Fruit fly (Drosophila melanogaster) whole organism, embryonic: ENCODE data around the gene Noc3.

Source experiments
- Asciz ChIP-seq: fragments of 200-800 bp; sonication (Bioruptor generic); optimal IDR thresholded peaks from 2 replicates; lab custom pipeline; 2017; ENCODE audit warnings: missing biosample characterization, mild to moderate bottlenecking, missing genetic modification characterization, missing genetic modification reagents
- Atf3 ChIP-seq: fragments of 200-800 bp; sonication (Bioruptor generic); optimal IDR thresholded peaks from 3 replicates; lab custom pipeline; 2016; ENCODE audit warnings: missing biosample characterization, missing genetic modification characterization
- B-H2 ChIP-seq: fragments of 200-800 bp; sonication (Bioruptor generic); optimal IDR thresholded peaks from 2 replicates; lab custom pipeline; 2018; ENCODE audit warnings: missing biosample characterization, mild to moderate bottlenecking, missing genetic modification characterization
- BtbVII ChIP-seq: fragments of 200-800 bp; sonication (Bioruptor generic); optimal IDR thresholded peaks from 3 replicates; lab custom pipeline; 2017; ENCODE audit warnings: missing biosample characterization, mild to moderate bottlenecking, missing genetic modification characterization
- CG10147 ChIP-seq: fragments of 200-800 bp; sonication (Bioruptor generic); optimal IDR thresholded peaks from 2 replicates; lab custom pipeline; 2019; ENCODE audit warnings: missing biosample characterization, mild to moderate bottlenecking, missing genetic modification characterization, moderate library complexity
- CG13296 ChIP-seq: fragments of 200-800 bp; sonication (Bioruptor generic); optimal IDR thresholded peaks from 3 replicates; lab custom pipeline; 2018; ENCODE audit warnings: missing biosample characterization, mild to moderate bottlenecking, missing genetic modification characterization
- CG17328 ChIP-seq: fragments of 200-800 bp; sonication (Bioruptor generic); IDR thresholded peaks from 2 replicates; pipeline ENCODE4 v1.3.6; 2022; ENCODE audit warnings: missing biosample characterization, missing genetic modification characterization
- CG1832 ChIP-seq: fragments of 200-800 bp; sonication (Bioruptor generic); optimal IDR thresholded peaks from 2 replicates; lab custom pipeline; 2017; ENCODE audit warnings: missing biosample characterization, mild to moderate bottlenecking, missing genetic modification characterization, inconsistent platforms
- CG31365 ChIP-seq: fragments of 200-800 bp; sonication (Bioruptor generic); optimal IDR thresholded peaks from 2 replicates; lab custom pipeline; 2018; ENCODE audit warnings: missing biosample characterization, mild to moderate bottlenecking, missing genetic modification characterization
- CG4820 ChIP-seq: fragments of 200-800 bp; sonication (Bioruptor generic); optimal IDR thresholded peaks from 3 replicates; lab custom pipeline; 2016; ENCODE audit warnings: missing biosample characterization, missing genetic modification characterization
- CG6654 ChIP-seq: fragments of 200-800 bp; sonication (Bioruptor generic); optimal IDR thresholded peaks from 2 replicates; lab custom pipeline; 2017; ENCODE audit warnings: missing biosample characterization, mild to moderate bottlenecking, missing genetic modification characterization
- CG9797 ChIP-seq: fragments of 200-800 bp; sonication (Bioruptor generic); optimal IDR thresholded peaks from 3 replicates; lab custom pipeline; 2018; ENCODE audit warnings: missing biosample characterization, mild to moderate bottlenecking, missing genetic modification characterization
- Fer1 ChIP-seq: fragments of 200-800 bp; sonication (Bioruptor generic); optimal IDR thresholded peaks from 2 replicates; lab custom pipeline; 2017; ENCODE audit warnings: missing biosample characterization, mild to moderate bottlenecking, missing genetic modification characterization
- Hey ChIP-seq: fragments of 200-800 bp; sonication (Bioruptor generic); optimal IDR thresholded peaks from 3 replicates; lab custom pipeline; 2018; ENCODE audit warnings: missing biosample characterization, mild to moderate bottlenecking, missing genetic modification characterization
- Hmr ChIP-seq: fragments of 200-800 bp; sonication (Bioruptor generic); optimal IDR thresholded peaks from 3 replicates; lab custom pipeline; 2017; ENCODE audit warnings: mild to moderate bottlenecking, missing biosample characterization, missing genetic modification reagents, missing genetic modification characterization
- Mad ChIP-seq: fragments of 200-800 bp; sonication (Bioruptor generic); optimal IDR thresholded peaks from 2 replicates; lab custom pipeline; 2016; ENCODE audit warnings: missing biosample characterization, missing genetic modification characterization
- Poxn ChIP-seq: fragments of 200-800 bp; sonication (Bioruptor generic); IDR thresholded peaks from 2 replicates; pipeline ENCODE4 v1.3.6; 2022; ENCODE audit warnings: missing biosample characterization, missing genetic modification characterization
- Stat92E ChIP-seq, 3 experiments: fragments of >200 bp in 2 of 3; fragments of 200-800 bp in 1 of 3; sonication (Bioruptor generic) in 1 of 3; optimal IDR thresholded peaks; 2 replicates each; lab custom pipeline; 2017 to 2019; ENCODE audit warnings: missing biosample characterization in 3 of 3, missing genetic modification characterization in 3 of 3, mild to moderate bottlenecking in 1 of 3, moderate library complexity in 1 of 3
- ac ChIP-seq: fragments of 200-800 bp; sonication (Bioruptor generic); optimal IDR thresholded peaks from 3 replicates; lab custom pipeline; 2017; ENCODE audit warnings: missing biosample characterization, mild to moderate bottlenecking, missing genetic modification characterization
- bcd ChIP-seq: fragments of 200-800 bp; sonication (Bioruptor generic); optimal IDR thresholded peaks from 2 replicates; lab custom pipeline; 2017; ENCODE audit warnings: missing biosample characterization, mild to moderate bottlenecking, missing genetic modification characterization
- caup ChIP-seq: fragments of 200-800 bp; sonication (Bioruptor generic); optimal IDR thresholded peaks from 3 replicates; lab custom pipeline; 2017; ENCODE audit warnings: missing biosample characterization, mild to moderate bottlenecking, missing genetic modification characterization, moderate library complexity; ENCODE audit not compliant: severe bottlenecking
- chif ChIP-seq, 2 experiments: fragments of 200-800 bp; sonication (Bioruptor generic); optimal IDR thresholded peaks; 3 replicates each; lab custom pipeline; 2016; ENCODE audit warnings: missing biosample characterization in 2 of 2, missing genetic modification characterization in 2 of 2
- cwo ChIP-seq: fragments of 200-800 bp; sonication (Bioruptor generic); optimal IDR thresholded peaks from 3 replicates; lab custom pipeline; 2017; ENCODE audit warnings: missing biosample characterization, missing genetic modification characterization, mild to moderate bottlenecking, moderate library complexity, missing genetic modification reagents
- dm ChIP-seq: fragments of 200-800 bp; sonication (Bioruptor generic); optimal IDR thresholded peaks from 3 replicates; lab custom pipeline; 2016; ENCODE audit warnings: missing biosample characterization, missing genetic modification characterization
- esg ChIP-seq: fragments of 200-800 bp; sonication (Bioruptor generic); conservative IDR thresholded peaks from 2 replicates; pipeline ENCODE4 v1.3.6; 2022; ENCODE audit warnings: missing biosample characterization, missing genetic modification characterization
- ewg ChIP-seq: fragments of 200-800 bp; sonication (Bioruptor generic); optimal IDR thresholded peaks from 3 replicates; lab custom pipeline; 2017; ENCODE audit warnings: mild to moderate bottlenecking, missing biosample characterization, missing genetic modification reagents, missing genetic modification characterization
- exex ChIP-seq: fragments of 200-800 bp; sonication (Bioruptor generic); optimal IDR thresholded peaks from 4 replicates; lab custom pipeline; 2018; ENCODE audit warnings: missing biosample characterization, mild to moderate bottlenecking, missing genetic modification characterization, moderate library complexity
- fd102C ChIP-seq: fragments of 200-800 bp; sonication (Bioruptor generic); optimal IDR thresholded peaks from 2 replicates; lab custom pipeline; 2018; ENCODE audit warnings: missing biosample characterization, mild to moderate bottlenecking, missing genetic modification characterization, moderate library complexity
- fd3F ChIP-seq: fragments of 200-800 bp; sonication (Bioruptor generic); optimal IDR thresholded peaks from 2 replicates; lab custom pipeline; 2018; ENCODE audit warnings: missing biosample characterization, mild to moderate bottlenecking, missing genetic modification characterization, moderate library complexity
- grn ChIP-seq: fragments of 200-800 bp; sonication (Bioruptor generic); optimal IDR thresholded peaks from 3 replicates; lab custom pipeline; 2017; ENCODE audit warnings: missing biosample characterization, missing genetic modification characterization
- h ChIP-seq: fragments of >200 bp; optimal IDR thresholded peaks from 2 replicates; lab custom pipeline; 2017
- insv ChIP-seq, 2 experiments: fragments of 200-800 bp; sonication (Bioruptor generic); optimal IDR thresholded peaks; 3 replicates each; lab custom pipeline; 2016 to 2018; ENCODE audit warnings: missing biosample characterization in 2 of 2, missing genetic modification characterization in 2 of 2
- mirr ChIP-seq: fragments of 200-800 bp; sonication (Bioruptor generic); optimal IDR thresholded peaks from 3 replicates; lab custom pipeline; 2018; ENCODE audit warnings: missing biosample characterization, mild to moderate bottlenecking, missing genetic modification characterization
- nerfin-2 ChIP-seq: fragments of 200-800 bp; sonication (Bioruptor generic); IDR thresholded peaks from 2 replicates; pipeline ENCODE4 v1.3.6; 2022; ENCODE audit warnings: missing biosample characterization, missing genetic modification characterization; ENCODE audit not compliant: partially characterized antibody
- onecut ChIP-seq: fragments of 200-800 bp; sonication (Bioruptor generic); IDR thresholded peaks from 2 replicates; pipeline ENCODE4 v1.3.6; 2022; ENCODE audit warnings: missing biosample characterization, missing genetic modification characterization
- prd ChIP-seq, 3 experiments: fragments of >200 bp in 2 of 3; fragments of 200-800 bp in 1 of 3; sonication (Bioruptor generic) in 1 of 3; optimal IDR thresholded peaks in 2 of 3; IDR thresholded peaks in 1 of 3; 2 replicates in 2 of 3; 3 replicates in 1 of 3; pipeline versions ENCODE4 v1.3.6 to Lab custom; 2017 to 2022; ENCODE audit warnings: missing biosample characterization in 1 of 3, missing genetic modification characterization in 1 of 3
- ranshi ChIP-seq: fragments of 200-800 bp; sonication (Bioruptor generic); IDR thresholded peaks from 2 replicates; pipeline ENCODE4 v1.3.6; 2022; ENCODE audit warnings: missing biosample characterization, missing genetic modification characterization
- sc ChIP-seq, 3 experiments: fragments of >200 bp in 2 of 3; fragments of 200-800 bp in 1 of 3; sonication (Bioruptor generic) in 1 of 3; optimal IDR thresholded peaks; 2 replicates in 2 of 3; 3 replicates in 1 of 3; lab custom pipeline; 2017; ENCODE audit warnings: mild to moderate bottlenecking in 1 of 3, missing biosample characterization in 1 of 3, missing genetic modification characterization in 1 of 3, missing genetic modification reagents in 1 of 3
- schlank ChIP-seq: fragments of 200-800 bp; sonication (Bioruptor generic); optimal IDR thresholded peaks from 2 replicates; lab custom pipeline; 2018; ENCODE audit warnings: missing biosample characterization, mild to moderate bottlenecking, missing genetic modification characterization
- sob ChIP-seq: fragments of 200-800 bp; sonication (Bioruptor generic); IDR thresholded peaks from 2 replicates; pipeline ENCODE4 v1.3.6; 2022; ENCODE audit warnings: missing biosample characterization, missing genetic modification characterization
- ssp ChIP-seq: fragments of 200-800 bp; sonication (Bioruptor generic); IDR thresholded peaks from 2 replicates; pipeline ENCODE4 v1.3.6; 2022; ENCODE audit warnings: missing biosample characterization, missing genetic modification characterization
- sug ChIP-seq: fragments of 200-800 bp; optimal IDR thresholded peaks from 2 replicates; lab custom pipeline; 2019; ENCODE audit warnings: missing biosample characterization, mild to moderate bottlenecking, missing genetic modification characterization, moderate library complexity
- toy ChIP-seq: fragments of 200-800 bp; sonication (Bioruptor generic); IDR thresholded peaks from 2 replicates; pipeline ENCODE4 v1.3.6; 2022; ENCODE audit warnings: missing biosample characterization, missing genetic modification characterization
- trem ChIP-seq: fragments of 200-800 bp; optimal IDR thresholded peaks from 3 replicates; lab custom pipeline; 2019; ENCODE audit warnings: missing biosample characterization, mild to moderate bottlenecking, missing genetic modification characterization, moderate library complexity
- vfl ChIP-seq: fragments of 200-800 bp; sonication (Bioruptor generic); optimal IDR thresholded peaks from 2 replicates; lab custom pipeline; 2016; ENCODE audit warnings: missing biosample characterization, missing genetic modification characterization
- zf30C ChIP-seq: fragments of 200-800 bp; sonication (Bioruptor generic); optimal IDR thresholded peaks from 3 replicates; lab custom pipeline; 2018; ENCODE audit warnings: missing biosample characterization, mild to moderate bottlenecking, missing genetic modification characterization

The Noc3 gene

DNA sequence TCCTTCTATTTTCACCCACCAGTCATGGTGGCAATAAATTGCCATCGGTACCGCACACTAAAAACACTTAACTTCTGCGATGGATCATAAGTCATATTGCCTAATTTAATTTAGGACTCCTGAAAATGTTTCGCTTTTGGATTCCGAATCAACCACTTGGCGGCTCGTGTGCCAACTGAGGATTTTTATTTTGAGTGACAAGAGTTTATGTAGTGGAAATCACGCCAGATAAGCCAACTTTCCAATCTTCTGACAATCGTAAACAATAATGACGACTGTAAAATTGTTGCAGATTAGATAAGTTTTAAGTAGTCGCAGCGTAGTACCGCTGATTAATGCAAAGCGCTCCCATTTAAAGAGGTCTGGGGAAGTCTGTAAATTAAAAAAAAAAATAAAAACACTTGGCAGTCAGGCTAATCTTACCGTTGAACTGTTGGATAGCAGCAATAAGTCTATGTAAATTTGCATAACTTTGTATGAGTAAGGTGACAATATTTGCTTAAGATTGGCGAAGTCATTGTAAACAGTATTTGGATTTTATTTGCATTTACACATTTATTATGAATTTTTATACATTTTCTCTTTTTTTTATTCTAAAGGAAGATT, 29.7 kb downstream of the Noc3 start, which contains the start of gene CG14606 (continued):
- no peak for TF ChIP-seq CG10147
- TF ChIP-seq CG13296 (GFP tag; lab: Kevin White, UChicago) = peak; percentile 58
- TF ChIP-seq Fer1 (GFP tag; lab: Kevin White, UChicago) = no peak
- no peak for TF ChIP-seq vfl
- TF ChIP-seq toy (GFP tag; lab: Robert Waterston, UW) = no peak
- TF ChIP-seq cwo (GFP tag; lab: Kevin White, UChicago) = peak; percentile 21
- TF ChIP-seq Stat92E (GFP tag; optimal IDR thresholded peaks at IDR 0.05; lab: Kevin White, UChicago) = no peak
- no peak for TF ChIP-seq ac (GFP tag; lab: Kevin White, UChicago)
- no peak for TF ChIP-seq trem (tag; lab: Kevin White, UChicago)
- peak; percentile 73 for TF ChIP-seq Hey (tag; lab: Kevin White, UChicago)
- no peak for TF ChIP-seq h (lab: Kevin White, UChicago)
- TF ChIP-seq caup (GFP tag; lab: Kevin White, UChicago) = peak; percentile 7
- peak; percentile 36 for TF ChIP-seq schlank
- TF ChIP-seq CG9797 (GFP tag; lab: Kevin White, UChicago) = no peak
- peak; percentile 41 for TF ChIP-seq sug (tag; lab: Kevin White, UChicago)
- no peak for TF ChIP-seq nerfin-2 (GFP tag; lab: Robert Waterston, UW)
- no peak for TF ChIP-seq ranshi (GFP tag; lab: Robert Waterston, UW)
- no peak for TF ChIP-seq Atf3
- TF ChIP-seq mirr (GFP tag; lab: Kevin White, UChicago) = peak; percentile 37
- no peak for TF ChIP-seq zf30C (GFP tag; lab: Kevin White, UChicago)
- no peak for TF ChIP-seq CG6654 (GFP tag; lab: Kevin White, UChicago)
- no peak for TF ChIP-seq CG1832 (GFP tag; lab: Kevin White, UChicago)
- TF ChIP-seq B-H2 (GFP tag; lab: Kevin White, UChicago) = peak; percentile 21
- no peak for TF ChIP-seq chif (GFP tag; optimal IDR thresholded peaks at IDR 0.05; lab: Kevin White, UChicago)
- TF ChIP-seq BtbVII = peak; percentile 21
- no peak for TF ChIP-seq sc (optimal IDR thresholded peaks at IDR 0.05; lab: Kevin White, UChicago)
- TF ChIP-seq sc (GFP tag; optimal IDR thresholded peaks at IDR 0.05; lab: Kevin White, UChicago) = no peak
- TF ChIP-seq esg (GFP tag; lab: Robert Waterston, UW) = no peak
- peak; percentile 33 for TF ChIP-seq fd3F (GFP tag; lab: Kevin White, UChicago)
- no peak for TF ChIP-seq CG17328 (GFP tag; lab: Robert Waterston, UW)
- no peak for TF ChIP-seq prd (optimal IDR thresholded peaks at IDR 0.05; lab: Kevin White, UChicago)
- TF ChIP-seq prd (GFP tag; IDR thresholded peaks at IDR 0.05; lab: Robert Waterston, UW) = no peak
- TF ChIP-seq CG31365 (tag; lab: Kevin White, UChicago) = no peak
- TF ChIP-seq, all 482 proteins: peak for 28

DNA sequence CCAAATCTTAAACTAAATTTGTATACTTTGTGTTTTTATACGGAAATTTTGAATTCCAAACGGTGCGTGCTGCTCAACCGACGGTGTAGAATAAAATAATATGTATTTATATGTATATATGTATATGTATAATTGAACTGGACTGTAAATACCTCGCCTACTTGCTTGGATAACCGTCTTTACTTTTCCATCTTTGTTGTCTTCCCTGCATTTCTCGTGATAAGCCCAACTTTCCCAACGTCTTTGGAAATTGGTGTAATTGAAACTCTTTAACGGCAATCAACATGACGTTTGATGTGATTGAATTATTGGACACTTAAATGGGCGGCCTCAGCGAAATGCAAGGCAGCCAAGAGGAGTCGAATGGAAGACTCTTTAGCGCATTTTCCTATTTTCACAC, 38.4 kb downstream of the Noc3 start, which contains the start of gene CG1288:
Gene CG1288, minus strand, starts transcription at position 101 of the 400 bp plus-strand sequence.
- TF ChIP-seq cwo (GFP tag; lab: Kevin White, UChicago) = no peak
- TF ChIP-seq grn = no peak
- TF ChIP-seq sob (GFP tag; lab: Robert Waterston, UW) = no peak
- TF ChIP-seq Mad (GFP tag; lab: Kevin White, UChicago) = no peak
- no peak for TF ChIP-seq ewg
- no peak for TF ChIP-seq onecut
- no peak for TF ChIP-seq Poxn (GFP tag; lab: Robert Waterston, UW)
- TF ChIP-seq Asciz = no peak
- no peak for TF ChIP-seq dm (GFP tag; lab: Kevin White, UChicago)
- no peak for TF ChIP-seq bcd (GFP tag; lab: Kevin White, UChicago)
- TF ChIP-seq fd102C (GFP tag; lab: Kevin White, UChicago) = no peak
- TF ChIP-seq CG4820 (GFP tag; lab: Kevin White, UChicago) = no peak
- no peak for TF ChIP-seq exex
- TF ChIP-seq Hmr = no peak
- TF ChIP-seq ssp (GFP tag; lab: Robert Waterston, UW) = no peak
- no peak for TF ChIP-seq h (lab: Kevin White, UChicago)
- no peak for TF ChIP-seq insv (GFP tag; optimal IDR thresholded peaks at IDR 0.05; lab: Kevin White, UChicago)
